Fruit fly (Drosophila melanogaster): ENCODE results near the gene BBS8.

BBS8 gene

DNA sequence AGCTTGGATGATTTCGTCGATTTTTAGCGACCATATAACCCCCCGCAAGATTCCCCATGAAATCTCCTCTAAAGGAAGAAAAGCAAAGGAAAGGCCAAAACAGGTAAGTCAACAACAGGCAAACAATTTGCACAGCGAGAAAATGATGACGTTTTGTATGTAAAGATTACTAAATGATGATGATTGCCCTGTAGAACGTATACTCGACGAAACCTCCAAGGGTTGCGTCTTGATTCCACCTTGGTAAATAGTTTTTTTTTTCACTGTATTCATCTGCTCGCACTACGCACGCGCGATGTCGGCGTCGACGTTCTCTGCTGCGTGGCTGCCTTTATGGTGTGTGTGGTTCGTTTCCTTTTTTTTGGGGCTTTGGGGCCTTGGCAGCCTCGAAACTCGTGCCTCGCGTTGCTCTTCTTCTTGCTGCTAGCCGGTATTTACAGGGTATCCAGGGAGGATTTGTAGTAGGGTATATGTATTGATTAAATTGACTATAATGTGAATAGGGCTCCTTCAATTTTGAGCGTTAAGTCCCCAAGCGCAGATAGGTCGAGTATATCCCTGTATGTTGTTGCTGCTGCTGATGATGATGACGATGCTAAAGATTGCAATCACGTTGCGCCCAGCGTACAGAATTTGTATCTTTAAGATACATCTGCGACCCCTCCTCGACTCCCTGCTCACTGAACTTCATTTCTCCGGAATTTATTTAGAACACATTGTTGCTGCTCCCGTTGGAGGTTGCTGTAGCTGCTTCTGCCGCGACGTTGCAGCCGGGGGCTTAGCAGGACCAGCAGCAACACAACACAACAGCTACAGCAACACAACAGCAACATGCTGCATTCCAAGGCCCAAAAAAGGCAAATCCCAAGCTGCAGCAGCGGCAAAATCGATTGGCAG lies 4.9 kb downstream of the BBS8 start (continued):
- TF ChIP-seq CG15696 (tag; optimal IDR thresholded peaks at IDR 0.05), result no peak
- no peak for TF ChIP-seq CG18011 (GFP tag; optimal IDR thresholded peaks at IDR 0.05)
- TF ChIP-seq Rfx (GFP tag; IDR thresholded peaks at IDR 0.05), result no peak
- TF ChIP-seq pan (optimal IDR thresholded peaks at IDR 0.05), result no peak
- no peak for TF ChIP-seq pan (GFP tag; optimal IDR thresholded peaks at IDR 0.05 in 1 of 2, IDR thresholded peaks at IDR 0.05 in 1 of 2)
- TF ChIP-seq wek (GFP tag; optimal IDR thresholded peaks at IDR 0.05), result no peak
- no peak for TF ChIP-seq prd (optimal IDR thresholded peaks at IDR 0.05)
- TF ChIP-seq prd (GFP tag; IDR thresholded peaks at IDR 0.05), result peak; percentile 62
- no peak for TF ChIP-seq CTCF (GFP tag; optimal IDR thresholded peaks at IDR 0.05)
- TF ChIP-seq eyg (GFP tag; optimal IDR thresholded peaks at IDR 0.05), result no peak
- TF ChIP-seq Sox102F (GFP tag; optimal IDR thresholded peaks at IDR 0.05), result peak; percentile 18
- TF ChIP-seq sens-2 (GFP tag; IDR thresholded peaks at IDR 0.05), result no peak
- no peak for TF ChIP-seq br (optimal IDR thresholded peaks at IDR 0.05)
- TF ChIP-seq CG2678 (tag; optimal IDR thresholded peaks at IDR 0.05), result no peak
- TF ChIP-seq Blimp-1 (GFP tag; optimal IDR thresholded peaks at IDR 0.05), result peak; percentile 23
- TF ChIP-seq tap (tag; optimal IDR thresholded peaks at IDR 0.05), result no peak
- no peak for TF ChIP-seq CG2116 (GFP tag; optimal IDR thresholded peaks at IDR 0.05)
- TF ChIP-seq Hand (GFP tag; optimal IDR thresholded peaks at IDR 0.05), result no peak
- TF ChIP-seq zfh2 (GFP tag; optimal IDR thresholded peaks at IDR 0.05), result no peak
- TF ChIP-seq CG34376 (GFP tag; optimal IDR thresholded peaks at IDR 0.05), result no peak
- no peak for TF ChIP-seq CG31441 (GFP tag; IDR thresholded peaks at IDR 0.05)
- no peak for TF ChIP-seq wor (GFP tag; IDR thresholded peaks at IDR 0.05)
- no peak for TF ChIP-seq aop (GFP tag; IDR thresholded peaks at IDR 0.05)
- no peak for TF ChIP-seq CG2202 (tag; optimal IDR thresholded peaks at IDR 0.05)
- TF ChIP-seq CG13287 (GFP tag; IDR thresholded peaks at IDR 0.05; ENCODE audit: partially characterized antibody), result no peak
- no peak for TF ChIP-seq CG1529 (GFP tag; optimal IDR thresholded peaks at IDR 0.05)
- no peak for TF ChIP-seq BtbVII (GFP tag; optimal IDR thresholded peaks at IDR 0.05)
- TF ChIP-seq Jarid2 (GFP tag; optimal IDR thresholded peaks at IDR 0.05), result no peak
- no peak for TF ChIP-seq Dip2 (GFP tag; IDR thresholded peaks at IDR 0.05)
- peak; percentile 93 for TF ChIP-seq Drgx (GFP tag; IDR thresholded peaks at IDR 0.05)
- no peak for TF ChIP-seq sob (GFP tag; IDR thresholded peaks at IDR 0.05)
- TF ChIP-seq ewg (GFP tag; optimal IDR thresholded peaks at IDR 0.05), result peak; percentile 20
- TF ChIP-seq CG31388 (GFP tag; optimal IDR thresholded peaks at IDR 0.05), result no peak
- 0 out of 2 replicates have a peak, but pooled peaks have one; percentile 25 for TF ChIP-seq E2f1 (GFP tag; IDR thresholded peaks at IDR 0.05)
- TF ChIP-seq salm (tag; optimal IDR thresholded peaks at IDR 0.05), result no peak
- no peak for TF ChIP-seq CG9215 (GFP tag; IDR thresholded peaks at IDR 0.05)
- TF ChIP-seq HmgZ (tag; optimal IDR thresholded peaks at IDR 0.05), result no peak
- no peak for TF ChIP-seq Dref (GFP tag; IDR thresholded peaks at IDR 0.05)
- TF ChIP-seq chm (GFP tag; IDR thresholded peaks at IDR 0.05), result peak; percentile 24; the same call in 1 of the 2 replicates
- TF ChIP-seq stwl (tag; optimal IDR thresholded peaks at IDR 0.05), result no peak
- TF ChIP-seq CHES-1-like (GFP tag; optimal IDR thresholded peaks at IDR 0.05), result peak; percentile 27
- no peak for TF ChIP-seq CG10959 (GFP tag; IDR thresholded peaks at IDR 0.05)
- no peak for TF ChIP-seq CG16779 (GFP tag; IDR thresholded peaks at IDR 0.05)
- TF ChIP-seq MESR4 (GFP tag; optimal IDR thresholded peaks at IDR 0.05), result no peak
- TF ChIP-seq jing (GFP tag; optimal IDR thresholded peaks at IDR 0.05), result no peak
- no peak for TF ChIP-seq HmgD (GFP tag; optimal IDR thresholded peaks at IDR 0.05)
- TF ChIP-seq bcd (GFP tag; optimal IDR thresholded peaks at IDR 0.05), result peak; percentile 12
- no peak for TF ChIP-seq CG8924 (tag; optimal IDR thresholded peaks at IDR 0.05)
- no peak for TF ChIP-seq kni (GFP tag; optimal IDR thresholded peaks at IDR 0.05)
- TF ChIP-seq pum (GFP tag; optimal IDR thresholded peaks at IDR 0.05), result no peak
- TF ChIP-seq Bgb (GFP tag; IDR thresholded peaks at IDR 0.05; ENCODE audit: partially characterized antibody), result no peak
